Worm (Caenorhabditis elegans): ENCODE results near the gene F21A3.3.
A peak's percentile ranks its signal among the peaks of the same experiment; 100 is the strongest.

F21A3.3 gene

ce11 chrV:15533864-15534263 is 16.4 kb downstream of the F21A3.3 start, which contains the start of gene F21A3.2:
Gene F21A3.2 (minus strand): TSS chrV:15533964.
- TF ChIP-seq ztf-11 (tag; optimal IDR thresholded peaks at IDR 0.05) (no peak), efl-3 (GFP tag; optimal IDR thresholded peaks at IDR 0.05) (no peak), unc-130 (tag; optimal IDR thresholded peaks at IDR 0.05) (no peak), sox-4 (tag; optimal IDR thresholded peaks at IDR 0.05) (no peak), unc-98 (GFP tag; IDR thresholded peaks at IDR 0.05) (no peak), ets-5 (GFP tag; IDR thresholded peaks at IDR 0.05) (no peak), ama-1 (optimal IDR thresholded peaks at IDR 0.05) (no peak), unc-86 (tag; optimal IDR thresholded peaks at IDR 0.05) (no peak), hpl-2 (GFP tag; optimal IDR thresholded peaks at IDR 0.05) (no peak), hlh-17 (GFP tag; optimal IDR thresholded peaks at IDR 0.05; ENCODE audit: borderline replicate concordance) (no peak), nhr-19 (GFP tag; conservative IDR thresholded peaks at IDR 0.05) (no peak), lin-35 (GFP tag; optimal IDR thresholded peaks at IDR 0.05) (no peak), blmp-1 (tag; optimal IDR thresholded peaks at IDR 0.05) (no peak), nhr-11 (tag; optimal IDR thresholded peaks at IDR 0.05) (no peak), aha-1 (tag; optimal IDR thresholded peaks at IDR 0.05) (no peak), ceh-88 (GFP tag; IDR thresholded peaks at IDR 0.05) (no peak), mef-2 (tag; optimal IDR thresholded peaks at IDR 0.05) (no peak), swsn-7 (tag; optimal IDR thresholded peaks at IDR 0.05) (no peak), F16B12.6 (tag; optimal IDR thresholded peaks at IDR 0.05) (no peak)

DNA sequence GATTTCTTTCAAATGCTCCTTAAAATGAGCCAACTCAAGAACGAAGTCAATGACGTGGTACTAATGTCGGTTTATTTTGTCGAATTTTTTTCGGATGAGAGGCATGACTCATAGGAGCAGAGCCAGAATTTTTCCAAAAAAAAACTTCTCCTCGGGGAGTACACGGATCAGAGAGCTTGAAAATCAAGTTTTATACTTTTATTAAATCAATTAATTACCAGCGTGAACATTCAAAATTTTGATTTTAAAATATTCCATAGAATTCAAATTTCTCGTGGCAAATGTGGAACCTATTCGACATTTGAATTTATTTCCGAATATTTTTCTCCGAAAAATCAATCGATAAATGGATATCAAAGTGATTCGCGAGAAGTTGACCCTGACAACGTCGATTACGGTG is 18.8 kb downstream of the F21A3.3 start, which contains the start of gene F21A3.4:
Gene F21A3.4 (plus strand): TSS at position 301 of the 400 bp plus-strand sequence.
- TF ChIP-seq efl-1 (optimal IDR thresholded peaks at IDR 0.05) (no peak), efl-1 (GFP tag; optimal IDR thresholded peaks at IDR 0.05 in 1 of 2) (peak in 1 of 2 experiments; percentile 59), ztf-11 (tag; optimal IDR thresholded peaks at IDR 0.05) (no peak)

DNA sequence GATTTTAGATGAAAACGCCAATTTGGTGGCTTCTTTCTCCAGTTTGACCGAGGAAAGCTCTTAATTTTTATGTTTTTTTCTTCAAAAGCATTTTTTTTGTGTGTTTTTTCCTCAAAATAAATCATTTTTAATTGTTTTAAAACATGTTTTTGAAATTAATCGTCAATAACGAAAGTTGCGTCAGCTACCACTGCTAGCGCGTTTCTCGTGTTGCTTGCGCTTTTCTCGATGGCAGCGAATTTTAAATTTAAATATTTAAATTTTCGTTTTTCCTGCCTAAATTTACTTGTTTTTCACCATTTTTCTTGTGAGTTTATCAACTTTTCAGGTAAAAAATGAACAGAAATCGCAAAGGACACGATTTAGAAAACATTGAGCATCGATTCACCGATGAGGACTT is 20.4 kb downstream of the F21A3.3 start, which contains the start of gene prde-1:
Gene prde-1 (plus strand): TSS at position 322 of the 400 bp plus-strand sequence.
- TF ChIP-seq nhr-28 (tag; optimal IDR thresholded peaks at IDR 0.05) (no peak), fkh-4 (tag; optimal IDR thresholded peaks at IDR 0.05; ENCODE audit: borderline replicate concordance) (no peak), fos-1 (tag; optimal IDR thresholded peaks at IDR 0.05) (no peak)

DNA sequence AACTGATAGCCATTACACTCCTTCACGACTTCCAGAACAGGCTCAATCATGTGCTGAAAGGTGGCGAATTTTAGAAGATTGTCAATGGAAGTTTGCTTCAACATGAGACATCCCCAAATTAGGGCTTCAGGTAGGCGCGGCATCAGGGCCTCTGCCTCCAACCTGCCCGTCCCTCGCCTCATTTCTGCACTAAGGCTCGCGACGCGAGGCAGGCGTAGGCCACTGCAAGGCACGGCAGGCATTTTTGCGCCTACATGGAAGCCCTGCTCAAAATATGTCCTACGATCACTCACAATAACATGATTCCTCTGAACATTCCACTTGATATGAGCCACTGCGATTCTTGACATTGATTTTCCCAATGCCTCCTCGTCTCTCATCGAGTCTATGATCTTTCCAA is 25.7 kb downstream of the F21A3.3 start:
- TF ChIP-seq fkh-4 (tag; optimal IDR thresholded peaks at IDR 0.05; ENCODE audit: borderline replicate concordance) (no peak), lir-3 (tag; optimal IDR thresholded peaks at IDR 0.05; ENCODE audit: poor library complexity) (no peak), nhr-77 (tag; optimal IDR thresholded peaks at IDR 0.05) (no peak), mep-1 (tag; optimal IDR thresholded peaks at IDR 0.05) (no peak), ces-1 (GFP tag; optimal IDR thresholded peaks at IDR 0.05) (no peak)

- TF ChIP-seq pqm-1 (tag; optimal IDR thresholded peaks at IDR 0.05): no peak
- no peak for TF ChIP-seq lir-3 (tag; optimal IDR thresholded peaks at IDR 0.05; ENCODE audit: poor library complexity)
- no peak for TF ChIP-seq rnt-1 (tag; optimal IDR thresholded peaks at IDR 0.05)
- TF ChIP-seq skn-1 (tag; optimal IDR thresholded peaks at IDR 0.05): no peak
- no peak for TF ChIP-seq alr-1 (tag; optimal IDR thresholded peaks at IDR 0.05; ENCODE audit: borderline replicate concordance)
- TF ChIP-seq snu-23 (GFP tag; optimal IDR thresholded peaks at IDR 0.05): no peak
- no peak for TF ChIP-seq dsc-1 (tag; optimal IDR thresholded peaks at IDR 0.05)
- TF ChIP-seq F16B12.6 (tag; optimal IDR thresholded peaks at IDR 0.05): no peak
- no peak for TF ChIP-seq egl-27 (tag; optimal IDR thresholded peaks at IDR 0.05)
- no peak for TF ChIP-seq nhr-12 (tag; optimal IDR thresholded peaks at IDR 0.05)
- no peak for TF ChIP-seq nhr-47 (tag; optimal IDR thresholded peaks at IDR 0.05)
- no peak for TF ChIP-seq Y116A8C.19 (tag; optimal IDR thresholded peaks at IDR 0.05; ENCODE audit: borderline replicate concordance)
- no peak for TF ChIP-seq ceh-88 (GFP tag; IDR thresholded peaks at IDR 0.05)
- no peak for TF ChIP-seq ztf-4 (tag; optimal IDR thresholded peaks at IDR 0.05)
- no peak for TF ChIP-seq aha-1 (tag; optimal IDR thresholded peaks at IDR 0.05)
- TF ChIP-seq zag-1 (tag; optimal IDR thresholded peaks at IDR 0.05): no peak
- TF ChIP-seq unc-86 (tag; optimal IDR thresholded peaks at IDR 0.05): no peak
- no peak for TF ChIP-seq mab-9 (GFP tag; IDR thresholded peaks at IDR 0.05)
- TF ChIP-seq mdl-1 (tag; optimal IDR thresholded peaks at IDR 0.05): no peak
Observed at ce11 chrV:15544898-15545297, 27.4 kb downstream of the F21A3.3 start, which contains the start of gene glb-14. Gene glb-14 (minus strand): TSS chrV:15544994.
